Worm (Caenorhabditis elegans) whole organism, midembryonic: Measurements from ENCODE around the gene hum-2.

Experiments used
- med-1 ChIP-seq: sonication (generic microtip); optimal IDR thresholded peaks from 2 replicates; lab custom pipeline; 2017; ENCODE audit warnings: missing genetic modification characterization, mild to moderate bottlenecking, missing compliant biosample characterization, antibody characterized with exemption, missing genetic modification reagents; ENCODE audit not compliant: insufficient read depth
- ref-1 ChIP-seq: fragments of 200-800 bp; sonication (Bioruptor generic); conservative IDR thresholded peaks from 2 replicates; pipeline ENCODE4 v1.3.6; 2022; ENCODE audit warnings: missing genetic modification reagents, missing genetic modification characterization, missing compliant biosample characterization
- tab-1 ChIP-seq: fragments of 200-800 bp; sonication (Bioruptor generic); IDR thresholded peaks from 2 replicates; pipeline ENCODE4 v1.3.6; 2022; ENCODE audit warnings: missing genetic modification characterization, missing compliant biosample characterization
- ztf-23 ChIP-seq: fragments of 200-800 bp; sonication (Bioruptor generic); IDR thresholded peaks from 2 replicates; pipeline ENCODE4 v1.3.6; 2022; ENCODE audit warnings: missing genetic modification reagents, missing genetic modification characterization, missing compliant biosample characterization
- ztf-29 ChIP-seq: fragments of 200-800 bp; sonication (Bioruptor generic); IDR thresholded peaks from 2 replicates; pipeline ENCODE4 v1.3.6; 2022; ENCODE audit warnings: missing genetic modification reagents, missing genetic modification characterization, missing compliant biosample characterization

ce11 chrV:9384949-9385348 is 1.0 kb upstream of the hum-2 start:
- TF ChIP-seq ztf-23: no peak
- TF ChIP-seq ref-1 (GFP tag; lab: Robert Waterston, UW): no peak
- no peak for TF ChIP-seq med-1
- no peak for TF ChIP-seq tab-1
- TF ChIP-seq ztf-29 (GFP tag; lab: Robert Waterston, UW): no peak
